Worm (Caenorhabditis elegans) whole organism, midembryonic: ENCODE measurements around the gene mans-2.
"Not testable (repeated sequence)": the region's sequence is repeated elsewhere in the genome, so short reads cannot be mapped to it uniquely, and the experiment has no call there.

Experiments
- T22C8.4 ChIP-seq: fragments of 200-800 bp; sonication (Bioruptor generic); IDR thresholded peaks from 2 replicates; pipeline ENCODE4 v1.3.6; 2022; ENCODE audit warnings: missing genetic modification characterization, missing compliant biosample characterization
- cog-1 ChIP-seq: sonication (generic microtip); optimal IDR thresholded peaks from 2 replicates; lab custom pipeline; 2016; ENCODE audit warnings: missing genetic modification characterization, missing compliant biosample characterization
- flt-1 ChIP-seq: fragments of 200-800 bp; sonication (Bioruptor generic); IDR thresholded peaks from 2 replicates; pipeline ENCODE4 v1.3.6; 2022; ENCODE audit warnings: missing genetic modification characterization, missing compliant biosample characterization
- klf-2 ChIP-seq: fragments of 200-800 bp; sonication (Bioruptor generic); conservative IDR thresholded peaks from 2 replicates; pipeline ENCODE4 v1.3.6; 2022; ENCODE audit warnings: missing genetic modification reagents, missing genetic modification characterization, missing compliant biosample characterization
- med-1 ChIP-seq: sonication (generic microtip); optimal IDR thresholded peaks from 2 replicates; lab custom pipeline; 2017; ENCODE audit warnings: missing genetic modification characterization, mild to moderate bottlenecking, missing compliant biosample characterization, antibody characterized with exemption, missing genetic modification reagents; ENCODE audit not compliant: insufficient read depth
- ref-1 ChIP-seq: fragments of 200-800 bp; sonication (Bioruptor generic); conservative IDR thresholded peaks from 2 replicates; pipeline ENCODE4 v1.3.6; 2022; ENCODE audit warnings: missing genetic modification reagents, missing genetic modification characterization, missing compliant biosample characterization
- tab-1 ChIP-seq: fragments of 200-800 bp; sonication (Bioruptor generic); IDR thresholded peaks from 2 replicates; pipeline ENCODE4 v1.3.6; 2022; ENCODE audit warnings: missing genetic modification characterization, missing compliant biosample characterization
- ztf-23 ChIP-seq: fragments of 200-800 bp; sonication (Bioruptor generic); IDR thresholded peaks from 2 replicates; pipeline ENCODE4 v1.3.6; 2022; ENCODE audit warnings: missing genetic modification reagents, missing genetic modification characterization, missing compliant biosample characterization
- ztf-29 ChIP-seq: fragments of 200-800 bp; sonication (Bioruptor generic); IDR thresholded peaks from 2 replicates; pipeline ENCODE4 v1.3.6; 2022; ENCODE audit warnings: missing genetic modification reagents, missing genetic modification characterization, missing compliant biosample characterization

Gene mans-2

DNA sequence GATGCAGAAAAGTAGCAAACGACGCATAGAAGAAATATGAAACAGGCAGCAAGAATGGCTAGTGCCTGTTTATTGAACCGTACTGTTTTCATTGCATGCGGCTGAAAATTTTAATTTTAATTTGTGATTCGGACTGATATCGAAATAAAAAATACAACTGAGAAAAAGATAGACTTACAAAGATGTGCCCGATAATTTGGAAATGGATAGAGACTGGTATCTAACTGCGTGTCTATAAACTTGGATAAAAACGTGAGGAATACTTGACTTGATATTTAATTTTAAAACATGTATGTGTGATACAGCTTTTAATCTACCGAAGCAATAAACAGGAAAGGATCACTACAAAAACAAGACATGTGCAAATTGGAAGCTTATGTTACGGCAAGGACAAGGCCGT lies at the start of gene mans-2:
TSS of gene mans-2 (minus strand) at position 101 of the 400 bp plus-strand sequence.
- TF ChIP-seq cog-1 (tag; lab: Kevin White, UChicago) (no peak), ztf-23 (no peak), klf-2 (no peak), ztf-29 (GFP tag; lab: Robert Waterston, UW) (no peak), ref-1 (GFP tag; lab: Robert Waterston, UW) (no peak), tab-1 (GFP tag; lab: Robert Waterston, UW) (no peak), T22C8.4 (GFP tag; lab: Robert Waterston, UW) (no peak), med-1 (GFP tag; lab: Kevin White, UChicago) (no peak), flt-1 (GFP tag; lab: Robert Waterston, UW) (no peak)

DNA sequence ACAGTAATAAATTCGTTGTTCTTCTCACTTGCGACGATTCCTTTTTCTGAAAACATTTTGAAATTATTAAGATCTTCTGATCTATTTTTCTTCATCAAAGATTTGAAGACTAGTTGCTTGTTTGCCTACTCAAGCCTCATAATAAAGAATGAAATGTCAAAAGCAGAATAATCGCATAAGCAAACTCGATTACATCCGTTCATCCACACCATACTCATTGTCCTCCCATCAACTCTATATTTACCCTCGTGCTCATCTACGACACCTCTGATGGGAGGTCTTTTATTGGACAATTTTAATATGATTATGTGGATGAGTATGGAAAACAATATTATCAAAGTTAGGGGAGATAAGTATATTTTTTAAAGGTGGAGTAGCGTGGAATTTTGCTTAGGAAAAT lies 48.6 kb upstream of the mans-2 start:
- TF ChIP-seq cog-1 (tag; lab: Kevin White, UChicago): no peak
- no peak for TF ChIP-seq ztf-29 (GFP tag; lab: Robert Waterston, UW)
- no peak for TF ChIP-seq ref-1 (GFP tag; lab: Robert Waterston, UW)
- TF ChIP-seq ztf-23: no peak
- TF ChIP-seq flt-1 (GFP tag; lab: Robert Waterston, UW): no peak

DNA sequence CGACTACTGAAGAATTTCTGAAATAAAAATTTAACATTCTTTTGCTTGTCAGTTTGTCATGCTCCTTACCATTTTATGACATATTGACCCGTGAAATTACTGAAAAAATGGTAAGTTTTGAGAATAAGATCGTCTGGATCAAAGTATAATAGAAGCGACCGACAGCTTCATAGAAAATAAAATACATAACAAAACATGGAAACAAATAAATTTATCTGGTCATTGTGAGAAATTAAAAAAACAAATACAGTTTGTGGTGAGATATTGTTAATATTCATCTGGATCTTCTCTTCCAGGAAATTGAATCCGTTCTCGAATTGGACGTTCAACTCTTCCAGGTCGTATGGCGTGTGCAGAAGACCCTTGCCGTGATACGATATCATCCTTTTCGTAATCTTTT lies 46.8 kb upstream of the mans-2 start, which contains the start of gene pkc-1:
TSS of gene pkc-1 (minus strand) at position 101 of the 400 bp plus-strand sequence.
- TF ChIP-seq ztf-23 (no peak), ref-1 (GFP tag; lab: Robert Waterston, UW) (no peak), flt-1 (GFP tag; lab: Robert Waterston, UW) (no peak), ztf-29 (GFP tag; lab: Robert Waterston, UW) (no peak), med-1 (GFP tag; lab: Kevin White, UChicago) (no peak), klf-2 (no peak), tab-1 (GFP tag; lab: Robert Waterston, UW) (no peak), cog-1 (tag; lab: Kevin White, UChicago) (no peak), T22C8.4 (GFP tag; lab: Robert Waterston, UW) (no peak)

DNA sequence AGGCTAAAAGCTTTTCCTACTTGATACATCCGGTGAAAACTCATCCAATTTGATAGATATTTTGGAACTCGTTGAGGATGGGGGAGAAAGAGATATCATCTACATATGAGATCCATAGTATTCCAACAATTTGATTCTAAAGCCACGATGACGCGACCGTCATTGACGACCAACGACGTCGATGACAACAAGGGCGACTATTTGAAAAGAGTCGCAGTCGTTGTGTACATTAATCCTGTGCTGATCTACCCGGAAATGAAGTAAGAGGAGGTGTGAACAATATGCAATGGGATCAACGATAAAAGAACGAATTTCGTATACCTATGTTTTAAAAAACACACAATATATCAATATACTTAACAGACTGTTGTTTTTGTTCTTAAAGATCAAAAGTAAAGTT lies 42.9 kb upstream of the mans-2 start:
- TF ChIP-seq klf-2: no peak
- no peak for TF ChIP-seq T22C8.4 (GFP tag; lab: Robert Waterston, UW)
- TF ChIP-seq cog-1 (tag; lab: Kevin White, UChicago): no peak
- no peak for TF ChIP-seq med-1 (GFP tag; lab: Kevin White, UChicago)
- no peak for TF ChIP-seq ref-1 (GFP tag; lab: Robert Waterston, UW)
- no peak for TF ChIP-seq ztf-29 (GFP tag; lab: Robert Waterston, UW)

DNA sequence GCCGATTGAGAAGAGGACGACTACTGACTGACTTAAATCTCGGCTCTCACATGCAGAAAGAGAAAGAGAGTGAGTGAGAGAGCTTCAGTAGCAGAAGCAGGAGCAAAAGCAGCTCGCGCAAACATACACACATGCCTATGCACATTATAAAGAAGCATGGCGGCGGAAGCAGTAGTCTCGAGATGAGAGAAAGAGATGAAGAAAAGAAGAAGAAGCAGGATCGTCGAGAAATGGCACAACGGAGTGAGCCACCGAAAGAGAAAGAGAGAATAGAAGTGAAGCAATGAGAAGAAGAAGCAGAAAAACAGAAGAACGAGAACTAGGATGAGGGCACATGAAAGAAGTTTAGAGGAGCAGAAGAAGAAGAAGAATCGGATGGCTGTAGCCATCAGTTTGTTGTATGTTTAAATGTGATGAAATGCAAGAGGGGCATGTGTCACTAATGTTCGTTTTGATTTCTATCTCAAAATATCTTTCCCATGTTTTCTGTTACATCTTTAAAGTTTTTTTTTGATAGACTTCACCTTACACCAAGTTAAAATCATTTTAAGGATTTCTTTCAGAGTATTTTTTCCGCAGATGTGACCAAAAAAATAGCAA lies 41.7 kb upstream of the mans-2 start:
- TF ChIP-seq cog-1 (tag; lab: Kevin White, UChicago) (no peak), ztf-29 (GFP tag; lab: Robert Waterston, UW) (no peak), tab-1 (GFP tag; lab: Robert Waterston, UW) (no peak), med-1 (GFP tag; lab: Kevin White, UChicago) (no peak), klf-2 (no peak), ztf-23 (no peak), flt-1 (GFP tag; lab: Robert Waterston, UW) (no peak), T22C8.4 (GFP tag; lab: Robert Waterston, UW) (no peak), ref-1 (GFP tag; lab: Robert Waterston, UW) (no peak)

DNA sequence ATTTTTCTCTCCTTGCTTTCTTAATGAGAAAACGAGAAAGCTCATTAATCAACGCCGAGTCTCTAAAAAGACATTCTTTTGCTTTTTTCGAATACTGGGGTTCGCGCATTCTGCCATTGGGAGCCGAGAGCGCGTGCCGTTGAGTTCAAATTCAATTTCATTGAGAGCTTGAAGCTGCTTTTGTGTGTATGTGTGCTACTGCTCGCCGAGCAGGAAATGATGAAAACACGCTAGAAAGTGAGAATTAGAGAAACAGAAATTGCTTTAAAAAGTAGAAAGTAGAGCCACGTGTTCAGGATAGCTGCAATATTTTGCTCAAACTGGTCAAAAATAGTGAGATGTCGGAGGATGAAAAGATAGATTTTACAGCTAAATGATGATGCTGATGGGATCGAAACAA lies 40.4 kb upstream of the mans-2 start:
- TF ChIP-seq tab-1 (GFP tag; lab: Robert Waterston, UW) (no peak), T22C8.4 (GFP tag; lab: Robert Waterston, UW) (no peak), ref-1 (GFP tag; lab: Robert Waterston, UW) (no peak), klf-2 (no peak), cog-1 (tag; lab: Kevin White, UChicago) (no peak), flt-1 (GFP tag; lab: Robert Waterston, UW) (no peak), med-1 (GFP tag; lab: Kevin White, UChicago) (no peak), ztf-23 (no peak), ztf-29 (GFP tag; lab: Robert Waterston, UW) (no peak)

DNA sequence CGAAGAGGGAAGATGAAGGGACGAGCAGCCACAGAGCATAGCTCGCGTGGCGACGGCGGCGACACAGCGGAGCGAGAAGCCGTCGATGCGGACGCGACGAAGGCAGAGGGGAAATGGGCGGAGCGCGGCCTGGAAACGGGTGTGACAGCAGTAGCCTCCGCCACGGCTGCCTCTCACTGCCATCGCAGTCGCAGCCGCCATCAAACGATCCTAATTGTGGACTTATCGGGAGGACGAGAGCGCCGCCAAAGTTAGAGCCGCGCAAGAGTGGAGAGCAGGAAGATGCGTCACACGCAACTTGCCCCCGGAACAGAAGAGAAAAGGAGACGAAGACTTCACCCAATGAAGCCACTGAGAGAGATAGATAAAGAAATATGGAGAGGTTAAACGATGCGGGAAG lies 39.0 kb upstream of the mans-2 start:
- TF ChIP-seq tab-1 (GFP tag; lab: Robert Waterston, UW) (peak; percentile 30; the same call in 1 of the 2 replicates), T22C8.4 (GFP tag; lab: Robert Waterston, UW) (no peak)

DNA sequence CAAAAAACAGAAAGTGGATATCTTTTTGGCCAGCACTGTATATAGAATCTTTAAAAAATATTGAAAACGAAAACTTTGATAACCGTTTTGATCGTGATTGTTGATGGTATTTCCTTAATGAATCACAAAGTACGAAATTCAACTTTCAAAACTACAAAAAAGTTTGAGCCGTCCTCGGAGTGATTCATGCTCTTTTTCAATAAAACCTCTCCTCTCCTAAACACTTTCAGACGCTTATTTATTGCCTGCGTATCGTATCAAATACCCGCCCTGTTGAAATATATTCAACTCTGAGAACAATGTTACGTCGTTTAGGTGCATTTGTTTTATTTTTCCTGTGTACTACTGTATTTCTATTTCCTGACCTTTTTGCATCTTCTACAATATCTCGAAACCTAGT lies 35.7 kb upstream of the mans-2 start:
- TF ChIP-seq tab-1 (GFP tag; lab: Robert Waterston, UW) (no peak), cog-1 (tag; lab: Kevin White, UChicago) (no peak), ref-1 (GFP tag; lab: Robert Waterston, UW) (no peak)

DNA sequence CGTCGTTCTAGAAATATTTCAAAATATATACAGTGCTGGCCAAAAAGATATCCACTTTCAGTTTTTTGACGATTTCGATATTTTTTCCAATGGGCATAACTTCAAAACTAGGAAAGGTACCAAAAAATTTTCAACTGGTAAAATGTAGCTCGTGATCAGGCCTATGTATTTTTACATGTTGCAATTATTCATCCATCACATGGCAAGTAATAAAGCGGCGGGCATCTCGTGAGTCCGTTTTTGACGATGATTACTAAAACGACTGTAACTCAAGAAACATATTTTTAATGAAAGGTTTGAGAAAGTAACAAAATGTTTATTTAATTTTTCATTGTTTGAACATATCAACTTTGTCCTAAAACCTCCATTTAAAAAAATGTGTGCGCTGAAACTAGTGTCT lies 34.7 kb upstream of the mans-2 start, which contains the start of gene F10C2.3:
TSS of gene F10C2.3 (plus strand) at position 301 of the 400 bp plus-strand sequence.
- not testable (repeated sequence) for TF ChIP-seq cog-1 (tag; lab: Kevin White, UChicago); ztf-23; tab-1 (GFP tag; lab: Robert Waterston, UW)

DNA sequence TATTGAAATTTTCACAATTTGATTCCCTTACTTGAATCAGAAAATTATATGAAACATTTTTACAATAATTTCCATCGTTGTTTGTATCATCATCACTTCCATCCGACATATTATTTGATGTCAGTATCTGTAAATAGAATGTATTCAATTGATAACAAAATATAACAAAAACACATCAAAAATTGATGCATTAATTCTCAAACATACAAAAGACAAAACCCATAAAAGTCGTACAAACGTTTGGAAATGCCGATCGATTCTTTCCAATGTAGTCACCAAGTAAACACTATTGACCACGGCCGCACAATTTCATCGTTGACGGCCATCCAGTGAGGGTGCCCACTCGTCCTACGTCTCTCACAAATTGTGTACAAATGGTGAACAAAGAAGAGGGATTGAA lies 28.0 kb upstream of the mans-2 start, which contains the start of gene add-2:
TSS of gene add-2 (minus strand) at position 109 of the 400 bp plus-strand sequence.
- TF ChIP-seq flt-1 (GFP tag; lab: Robert Waterston, UW) (no peak), T22C8.4 (GFP tag; lab: Robert Waterston, UW) (no peak), med-1 (GFP tag; lab: Kevin White, UChicago) (no peak), ref-1 (GFP tag; lab: Robert Waterston, UW) (no peak), klf-2 (no peak), cog-1 (tag; lab: Kevin White, UChicago) (no peak), tab-1 (GFP tag; lab: Robert Waterston, UW) (no peak), ztf-23 (no peak), ztf-29 (GFP tag; lab: Robert Waterston, UW) (no peak)
